Fruit fly (Drosophila melanogaster) whole organism, embryonic: ENCODE data around the gene S-Lap4.

Source experiments
- Abd-B ChIP-seq: fragments of 200-800 bp; sonication (Bioruptor generic); optimal IDR thresholded peaks from 2 replicates; lab custom pipeline; 2018; ENCODE audit warnings: missing biosample characterization, mild to moderate bottlenecking, missing genetic modification characterization, moderate library complexity
- Blimp-1 ChIP-seq: fragments of 200-800 bp; sonication (Bioruptor generic); optimal IDR thresholded peaks from 3 replicates; lab custom pipeline; 2018; ENCODE audit warnings: missing biosample characterization, missing genetic modification characterization, mild to moderate bottlenecking, moderate library complexity, missing genetic modification reagents
- C15 ChIP-seq: fragments of 200-800 bp; sonication (Bioruptor generic); IDR thresholded peaks from 3 replicates; pipeline ENCODE4 v1.3.6; 2022; ENCODE audit warnings: missing biosample characterization, missing genetic modification characterization
- CG11093 ChIP-seq: fragments of 200-800 bp; sonication (Bioruptor generic); IDR thresholded peaks from 3 replicates; pipeline ENCODE4 v1.3.6; 2022; ENCODE audit warnings: missing biosample characterization, missing genetic modification characterization
- CG11696 ChIP-seq: fragments of 200-800 bp; sonication (Bioruptor generic); IDR thresholded peaks from 2 replicates; pipeline ENCODE4 v1.3.6; 2022; ENCODE audit warnings: missing biosample characterization, missing genetic modification characterization
- CG17186 ChIP-seq: fragments of 200-800 bp; sonication (Bioruptor generic); optimal IDR thresholded peaks from 3 replicates; lab custom pipeline; 2017; ENCODE audit warnings: missing biosample characterization, missing genetic modification reagents, missing genetic modification characterization
- CG17328 ChIP-seq: fragments of 200-800 bp; sonication (Bioruptor generic); IDR thresholded peaks from 2 replicates; pipeline ENCODE4 v1.3.6; 2022; ENCODE audit warnings: missing biosample characterization, missing genetic modification characterization
- CG17361 ChIP-seq: fragments of 200-800 bp; sonication (Bioruptor generic); IDR thresholded peaks from 3 replicates; pipeline ENCODE4 v1.3.6; 2022; ENCODE audit warnings: missing biosample characterization, missing genetic modification characterization
- CG18011 ChIP-seq: fragments of 200-800 bp; sonication (Bioruptor generic); optimal IDR thresholded peaks from 2 replicates; lab custom pipeline; 2017; ENCODE audit warnings: missing biosample characterization, missing genetic modification characterization, mild to moderate bottlenecking, moderate library complexity, missing genotype
- CG18262 ChIP-seq: fragments of 200-800 bp; optimal IDR thresholded peaks from 3 replicates; lab custom pipeline; 2019; ENCODE audit warnings: missing biosample characterization, mild to moderate bottlenecking, missing genetic modification characterization, moderate library complexity
- CG18764 ChIP-seq: fragments of 200-800 bp; sonication (Bioruptor generic); optimal IDR thresholded peaks from 3 replicates; lab custom pipeline; 2016; ENCODE audit warnings: missing biosample characterization, missing genetic modification characterization
- CG3163 ChIP-seq: fragments of 200-800 bp; sonication (Bioruptor generic); optimal IDR thresholded peaks from 3 replicates; lab custom pipeline; 2016; ENCODE audit warnings: missing biosample characterization, missing genetic modification characterization
- CG3407 ChIP-seq: fragments of 200-800 bp; sonication (Bioruptor generic); optimal IDR thresholded peaks from 2 replicates; lab custom pipeline; 2018; ENCODE audit warnings: missing biosample characterization, mild to moderate bottlenecking, missing genetic modification characterization
- CG3838 ChIP-seq: fragments of 200-800 bp; sonication (Bioruptor generic); optimal IDR thresholded peaks from 3 replicates; lab custom pipeline; 2016; ENCODE audit warnings: missing biosample characterization, missing genetic modification characterization
- CG4730 ChIP-seq: fragments of 200-800 bp; sonication (Bioruptor generic); IDR thresholded peaks from 2 replicates; pipeline ENCODE4 v1.3.6; 2022; ENCODE audit warnings: missing biosample characterization, missing genetic modification characterization
- CG6654 ChIP-seq: fragments of 200-800 bp; sonication (Bioruptor generic); optimal IDR thresholded peaks from 2 replicates; lab custom pipeline; 2017; ENCODE audit warnings: missing biosample characterization, mild to moderate bottlenecking, missing genetic modification characterization
- CG6689 ChIP-seq: fragments of 200-800 bp; sonication (Bioruptor generic); IDR thresholded peaks from 2 replicates; pipeline ENCODE4 v1.3.6; 2022; ENCODE audit warnings: missing biosample characterization, missing genetic modification characterization
- CG7372 ChIP-seq: fragments of 200-800 bp; sonication (Bioruptor generic); IDR thresholded peaks from 2 replicates; pipeline ENCODE4 v1.3.6; 2022; ENCODE audit warnings: missing biosample characterization, missing genetic modification characterization
- CG8290 ChIP-seq, 3 experiments: fragments of 200-800 bp; sonication (Bioruptor generic); optimal IDR thresholded peaks; 2 replicates each; lab custom pipeline; 2016 to 2019; ENCODE audit warnings: missing biosample characterization in 3 of 3, missing genetic modification characterization in 3 of 3, mild to moderate bottlenecking in 2 of 3, moderate library complexity in 1 of 3
- CG8765 ChIP-seq: fragments of 200-800 bp; sonication (Bioruptor generic); IDR thresholded peaks from 2 replicates; pipeline ENCODE4 v1.3.6; 2022; ENCODE audit warnings: missing biosample characterization, missing genetic modification characterization
- Dad ChIP-seq: fragments of 200-800 bp; sonication (Bioruptor generic); optimal IDR thresholded peaks from 3 replicates; lab custom pipeline; 2016; ENCODE audit warnings: missing biosample characterization, missing genetic modification characterization
- E2f1 ChIP-seq: fragments of 200-800 bp; sonication (Bioruptor generic); IDR thresholded peaks from 2 replicates; pipeline ENCODE4 v1.3.6; 2022; ENCODE audit warnings: missing biosample characterization, missing genetic modification characterization
- Lpt ChIP-seq: fragments of >200 bp; optimal IDR thresholded peaks from 2 replicates; lab custom pipeline; 2018; ENCODE audit warnings: missing biosample characterization, missing genetic modification characterization
- Mrtf ChIP-seq: fragments of 200-800 bp; sonication (Bioruptor generic); IDR thresholded peaks from 3 replicates; pipeline ENCODE4 v1.3.6; 2022; ENCODE audit warnings: missing biosample characterization, missing genetic modification characterization
- Nf-YA ChIP-seq: fragments of 200-800 bp; sonication (Bioruptor generic); IDR thresholded peaks from 2 replicates; pipeline ENCODE4 v1.3.6; 2022; ENCODE audit warnings: missing biosample characterization, missing genetic modification characterization
- Pdp1 ChIP-seq, 2 experiments: fragments of 200-800 bp; sonication (Bioruptor generic); optimal IDR thresholded peaks; 3 replicates each; lab custom pipeline; 2016; ENCODE audit warnings: missing biosample characterization in 2 of 2, missing genetic modification characterization in 2 of 2, mild to moderate bottlenecking in 1 of 2, moderate library complexity in 1 of 2
- Tbp ChIP-seq: fragments of >200 bp; optimal IDR thresholded peaks from 2 replicates; lab custom pipeline; 2018; ENCODE audit warnings: missing biosample characterization, missing genetic modification characterization
- Trl ChIP-seq, 3 experiments: fragments of >200 bp in 2 of 3; fragments of 200-800 bp in 1 of 3; sonication (Bioruptor generic) in 1 of 3; optimal IDR thresholded peaks; 2 replicates in 1 of 3; 3 replicates in 2 of 3; lab custom pipeline; 2016 to 2017; ENCODE audit warnings: missing biosample characterization in 1 of 3, missing genetic modification characterization in 1 of 3
- abd-A ChIP-seq: fragments of 200-800 bp; sonication (Bioruptor generic); optimal IDR thresholded peaks from 3 replicates; lab custom pipeline; 2019; ENCODE audit warnings: missing biosample characterization, mild to moderate bottlenecking, missing genetic modification characterization, moderate library complexity
- ase ChIP-seq: fragments of 200-800 bp; sonication (Bioruptor generic); IDR thresholded peaks from 3 replicates; pipeline ENCODE4 v1.3.6; 2022; ENCODE audit warnings: missing biosample characterization, missing genetic modification characterization
- ash1 ChIP-seq: fragments of 200-800 bp; sonication (Bioruptor generic); optimal IDR thresholded peaks from 2 replicates; lab custom pipeline; 2018; ENCODE audit warnings: missing biosample characterization, mild to moderate bottlenecking, missing genetic modification characterization
- da ChIP-seq: fragments of 200-800 bp; sonication (Bioruptor generic); optimal IDR thresholded peaks from 2 replicates; lab custom pipeline; 2016; ENCODE audit warnings: missing biosample characterization, missing genetic modification characterization
- dati ChIP-seq: fragments of 200-800 bp; sonication (Bioruptor generic); IDR thresholded peaks from 2 replicates; pipeline ENCODE4 v1.3.6; 2022; ENCODE audit warnings: missing biosample characterization, missing genetic modification characterization
- dpn ChIP-seq, 2 experiments: fragments of 200-800 bp; sonication (Bioruptor generic); optimal IDR thresholded peaks; 3 replicates each; lab custom pipeline; 2016; ENCODE audit warnings: missing biosample characterization in 2 of 2, missing genetic modification characterization in 2 of 2
- dysf ChIP-seq: fragments of 200-800 bp; sonication (Bioruptor generic); IDR thresholded peaks from 3 replicates; pipeline ENCODE4 v1.3.6; 2022; ENCODE audit warnings: missing biosample characterization, missing genetic modification characterization
- fd64A ChIP-seq: fragments of 200-800 bp; sonication (Bioruptor generic); optimal IDR thresholded peaks from 3 replicates; lab custom pipeline; 2018; ENCODE audit warnings: missing biosample characterization, mild to moderate bottlenecking, missing genetic modification characterization
- h ChIP-seq: fragments of >200 bp; optimal IDR thresholded peaks from 2 replicates; lab custom pipeline; 2017
- kay ChIP-seq: fragments of 200-800 bp; sonication (Bioruptor generic); optimal IDR thresholded peaks from 2 replicates; lab custom pipeline; 2016; ENCODE audit warnings: missing biosample characterization, missing genetic modification characterization
- ken ChIP-seq: fragments of 200-800 bp; sonication (Bioruptor generic); IDR thresholded peaks from 3 replicates; pipeline ENCODE4 v1.3.6; 2022; ENCODE audit warnings: missing biosample characterization, missing genetic modification characterization
- mirr ChIP-seq: fragments of 200-800 bp; sonication (Bioruptor generic); optimal IDR thresholded peaks from 3 replicates; lab custom pipeline; 2018; ENCODE audit warnings: missing biosample characterization, mild to moderate bottlenecking, missing genetic modification characterization
- salm ChIP-seq: fragments of 200-800 bp; sonication (Bioruptor generic); optimal IDR thresholded peaks from 2 replicates; lab custom pipeline; 2018; ENCODE audit warnings: missing biosample characterization, mild to moderate bottlenecking, missing genetic modification characterization
- scrt ChIP-seq: fragments of 200-800 bp; sonication (Bioruptor generic); optimal IDR thresholded peaks from 2 replicates; lab custom pipeline; 2018; ENCODE audit warnings: missing biosample characterization, mild to moderate bottlenecking, missing genetic modification characterization, moderate library complexity
- sd ChIP-seq: fragments of 200-800 bp; sonication (Bioruptor generic); optimal IDR thresholded peaks from 3 replicates; lab custom pipeline; 2018; ENCODE audit warnings: missing biosample characterization, mild to moderate bottlenecking, missing genetic modification characterization, moderate library complexity
- sob ChIP-seq: fragments of 200-800 bp; sonication (Bioruptor generic); IDR thresholded peaks from 2 replicates; pipeline ENCODE4 v1.3.6; 2022; ENCODE audit warnings: missing biosample characterization, missing genetic modification characterization
- sug ChIP-seq: fragments of 200-800 bp; optimal IDR thresholded peaks from 2 replicates; lab custom pipeline; 2019; ENCODE audit warnings: missing biosample characterization, mild to moderate bottlenecking, missing genetic modification characterization, moderate library complexity
- tgo ChIP-seq: fragments of 200-800 bp; sonication (Bioruptor generic); IDR thresholded peaks from 3 replicates; pipeline ENCODE4 v1.3.6; 2022; ENCODE audit warnings: missing biosample characterization, missing genetic modification characterization
- unc-4 ChIP-seq: fragments of 200-800 bp; sonication (Bioruptor generic); IDR thresholded peaks from 2 replicates; pipeline ENCODE4 v1.3.6; 2022; ENCODE audit warnings: missing biosample characterization, missing genetic modification characterization; ENCODE audit not compliant: partially characterized antibody
- vnd ChIP-seq: fragments of 200-800 bp; sonication (Bioruptor generic); IDR thresholded peaks from 3 replicates; pipeline ENCODE4 v1.3.6; 2022; ENCODE audit warnings: missing biosample characterization, missing genetic modification characterization; ENCODE audit not compliant: partially characterized antibody
- vvl ChIP-seq: fragments of 200-800 bp; sonication (Bioruptor generic); IDR thresholded peaks from 2 replicates; pipeline ENCODE4 v1.3.6; 2022; ENCODE audit warnings: missing biosample characterization, missing genetic modification characterization

S-Lap4 gene

DNA sequence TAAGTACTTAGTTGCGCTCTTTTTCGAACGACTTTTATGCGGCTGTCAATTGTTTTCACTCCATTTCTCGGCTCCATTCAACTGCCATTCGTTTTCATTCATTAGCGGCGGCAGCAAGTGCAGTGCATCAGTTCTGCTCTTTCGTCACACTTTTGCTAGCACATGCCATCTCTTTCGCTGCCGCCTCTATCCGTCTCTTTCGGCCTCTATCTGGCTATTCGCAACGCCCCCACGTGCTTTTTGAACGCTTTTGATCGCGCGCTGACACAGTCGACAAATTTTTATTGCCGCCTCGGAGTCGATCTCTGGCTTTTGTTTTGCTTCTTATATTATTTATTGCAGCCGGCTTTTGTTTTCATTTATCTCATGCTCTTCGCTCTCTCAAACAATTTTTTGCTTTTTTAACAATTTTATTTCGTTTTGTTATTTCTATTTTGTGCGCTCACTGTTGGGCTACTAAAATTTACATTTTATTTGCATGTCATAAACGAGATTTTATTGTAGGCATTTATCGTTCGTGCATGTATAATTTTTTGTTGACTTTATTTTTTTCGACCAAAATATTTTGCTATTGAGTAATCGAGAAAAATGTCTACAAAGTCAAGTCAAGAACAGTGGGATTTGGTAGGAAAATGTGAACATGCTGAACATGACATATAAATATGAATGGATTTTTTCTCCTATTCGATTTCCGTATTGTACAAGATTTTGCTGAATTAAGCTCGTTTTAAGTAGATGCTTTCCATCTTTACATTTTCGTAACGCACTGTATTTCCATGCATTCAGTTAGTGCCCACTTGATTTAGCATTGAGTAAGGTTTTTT, 31.9 kb downstream of the S-Lap4 start (continued):
- TF ChIP-seq CG18764 (no peak), E2f1 (GFP tag; lab: Robert Waterston, UW) (peak; percentile 24; the same call in 1 of the 2 replicates), h (lab: Kevin White, UChicago) (no peak), abd-A (tag; lab: Kevin White, UChicago) (peak; percentile 60), salm (tag; lab: Kevin White, UChicago) (peak; percentile 1), dati (GFP tag; lab: Robert Waterston, UW) (no peak), CG18011 (GFP tag; lab: Kevin White, UChicago) (no peak), kay (GFP tag; lab: Kevin White, UChicago) (no peak), CG3838 (GFP tag; lab: Kevin White, UChicago) (no peak), sob (GFP tag; lab: Robert Waterston, UW) (peak; percentile 25; the same call in 1 of the 2 replicates), tgo (peak; percentile 40; the same call in 2 of the 3 replicates), CG3407 (no peak), C15 (GFP tag; lab: Robert Waterston, UW) (no peak), ash1 (GFP tag; lab: Kevin White, UChicago) (no peak), da (GFP tag; lab: Kevin White, UChicago) (no peak), Blimp-1 (GFP tag; lab: Kevin White, UChicago) (no peak), fd64A (GFP tag; lab: Kevin White, UChicago) (no peak), CG6689 (GFP tag; lab: Robert Waterston, UW) (no peak), CG17186 (GFP tag; lab: Kevin White, UChicago) (no peak), Dad (GFP tag; lab: Kevin White, UChicago) (no peak), Lpt (GFP tag; lab: Kevin White, UChicago) (no peak), dysf (GFP tag; lab: Robert Waterston, UW) (peak; percentile 37; the same call in 1 of the 3 replicates), CG8765 (GFP tag; lab: Robert Waterston, UW) (no peak), Tbp (GFP tag; lab: Kevin White, UChicago) (no peak), sug (tag; lab: Kevin White, UChicago) (no peak), CG4730 (no peak), Pdp1 (GFP tag; optimal IDR thresholded peaks at IDR 0.05; lab: Kevin White, UChicago) (peak in 1 of 2 experiments; percentile 52), sd (tag; lab: Kevin White, UChicago) (peak; percentile 88), CG7372 (GFP tag; lab: Robert Waterston, UW) (no peak), dpn (GFP tag; optimal IDR thresholded peaks at IDR 0.05; lab: Kevin White, UChicago) (peak in 1 of 2 experiments; percentile 24), CG17361 (GFP tag; lab: Robert Waterston, UW) (0 out of 3 replicates have a peak, but pooled peaks have one; percentile 28), vvl (peak; percentile 23; the same call in 1 of the 2 replicates), mirr (GFP tag; lab: Kevin White, UChicago) (no peak), CG11093 (GFP tag; lab: Robert Waterston, UW) (no peak), scrt (GFP tag; lab: Kevin White, UChicago) (no peak), Trl (optimal IDR thresholded peaks at IDR 0.05; lab: Kevin White, UChicago) (peak in 1 of 2 experiments; percentile 11), Trl (GFP tag; optimal IDR thresholded peaks at IDR 0.05; lab: Kevin White, UChicago) (no peak), CG8290 (GFP tag; optimal IDR thresholded peaks at IDR 0.05; lab: Kevin White, UChicago) (no peak), CG8290 (tag; optimal IDR thresholded peaks at IDR 0.05; lab: Kevin White, UChicago) (peak in 1 of 2 experiments; percentile 55), ase (no peak), Abd-B (GFP tag; lab: Kevin White, UChicago) (no peak), CG6654 (GFP tag; lab: Kevin White, UChicago) (no peak), CG17328 (GFP tag; lab: Robert Waterston, UW) (no peak), unc-4 (GFP tag; lab: Robert Waterston, UW) (no peak), ken (GFP tag; lab: Robert Waterston, UW) (no peak), vnd (GFP tag; lab: Robert Waterston, UW) (no peak), CG3163 (GFP tag; lab: Kevin White, UChicago) (no peak), CG11696 (GFP tag; lab: Robert Waterston, UW) (0 out of 2 replicates have a peak, but pooled peaks have one; percentile 20), Nf-YA (GFP tag; lab: Robert Waterston, UW) (no peak), Mrtf (GFP tag; lab: Robert Waterston, UW) (no peak), CG18262 (tag; lab: Kevin White, UChicago) (no peak)
